Worm (Caenorhabditis elegans) whole organism, midembryonic: ENCODE data around the gene clec-147.

Experiments
- T22C8.4 ChIP-seq: fragments of 200-800 bp; sonication (Bioruptor generic); IDR thresholded peaks from 2 replicates; pipeline ENCODE4 v1.3.6; 2022; ENCODE audit warnings: missing genetic modification characterization, missing compliant biosample characterization
- cog-1 ChIP-seq: sonication (generic microtip); optimal IDR thresholded peaks from 2 replicates; lab custom pipeline; 2016; ENCODE audit warnings: missing genetic modification characterization, missing compliant biosample characterization
- flt-1 ChIP-seq: fragments of 200-800 bp; sonication (Bioruptor generic); IDR thresholded peaks from 2 replicates; pipeline ENCODE4 v1.3.6; 2022; ENCODE audit warnings: missing genetic modification characterization, missing compliant biosample characterization
- med-1 ChIP-seq: sonication (generic microtip); optimal IDR thresholded peaks from 2 replicates; lab custom pipeline; 2017; ENCODE audit warnings: missing genetic modification characterization, mild to moderate bottlenecking, missing compliant biosample characterization, antibody characterized with exemption, missing genetic modification reagents; ENCODE audit not compliant: insufficient read depth
- ref-1 ChIP-seq: fragments of 200-800 bp; sonication (Bioruptor generic); conservative IDR thresholded peaks from 2 replicates; pipeline ENCODE4 v1.3.6; 2022; ENCODE audit warnings: missing genetic modification reagents, missing genetic modification characterization, missing compliant biosample characterization

DNA sequence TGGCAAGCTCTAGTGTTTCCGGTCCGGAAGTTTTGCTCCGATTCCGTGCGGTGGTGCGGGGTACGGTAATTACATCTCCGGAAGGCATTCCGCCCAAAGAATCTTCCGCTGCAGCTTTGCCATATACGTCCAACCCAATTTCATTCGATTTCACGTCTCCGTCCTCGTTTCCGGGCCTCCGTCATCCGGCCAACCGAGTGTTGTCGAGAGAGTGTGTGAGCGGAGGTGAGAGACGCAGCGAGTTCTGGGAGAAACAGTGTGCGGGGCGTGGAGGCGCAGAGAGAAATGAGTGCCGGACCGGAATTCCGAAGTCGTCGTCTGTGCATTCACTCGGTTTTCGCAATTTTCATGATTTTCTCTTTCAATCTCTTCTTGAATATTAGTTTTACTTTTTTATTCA lies 31.7 kb upstream of the clec-147 start:
- no peak for TF ChIP-seq T22C8.4 (GFP tag; lab: Robert Waterston, UW)
- TF ChIP-seq cog-1 (tag; lab: Kevin White, UChicago): no peak
- TF ChIP-seq flt-1 (GFP tag; lab: Robert Waterston, UW): no peak
- no peak for TF ChIP-seq med-1 (GFP tag; lab: Kevin White, UChicago)
- TF ChIP-seq ref-1 (GFP tag; lab: Robert Waterston, UW): no peak
